Worm (Caenorhabditis elegans) whole organism, L4/young adult: ENCODE measurements around the gene letm-1.

Experiments used
- W03F9.2 ChIP-seq: fragments of 150-350 bp; optimal IDR thresholded peaks from 2 replicates; lab custom pipeline; 2014; ENCODE audit warnings: missing biosample characterization, missing genetic modification characterization
- him-1 ChIP-seq: sonication (generic microtip); optimal IDR thresholded peaks from 2 replicates; lab custom pipeline; 2016; ENCODE audit warnings: missing genotype, missing genetic modification reagents, missing genetic modification characterization, missing compliant biosample characterization

ce11 chrV:13711060-13711459 is 50.0 kb downstream of the letm-1 start, which contains the start of gene srx-96:
- TF ChIP-seq him-1: no peak
- no peak for TF ChIP-seq W03F9.2 (tag; lab: Kevin White, UChicago)
